Worm (Caenorhabditis elegans): ENCODE results near the gene fbxb-108.

ce11 chrII:2772166-2772565 is 7.4 kb downstream of the fbxb-108 start, which contains the start of gene sdz-10:
- TF ChIP-seq nfya-1 (tag; optimal IDR thresholded peaks at IDR 0.05; ENCODE audit: borderline replicate concordance, insufficient read depth) (no peak), sdz-38 (tag; optimal IDR thresholded peaks at IDR 0.05) (no peak), unc-130 (GFP tag; optimal IDR thresholded peaks at IDR 0.05) (no peak), ztf-26 (tag; optimal IDR thresholded peaks at IDR 0.05) (no peak), rec-8 (tag; optimal IDR thresholded peaks at IDR 0.05) (no peak), rpc-1 (optimal IDR thresholded peaks at IDR 0.05) (no peak), rpc-1 (tag; optimal IDR thresholded peaks at IDR 0.05) (no peak), nhr-90 (tag; optimal IDR thresholded peaks at IDR 0.05) (no peak), nfyb-1 (GFP tag; IDR thresholded peaks at IDR 0.05) (no peak), aptf-3 (GFP tag; IDR thresholded peaks at IDR 0.05) (no peak), let-526 (GFP tag; IDR thresholded peaks at IDR 0.05) (no peak), snpc-4 (GFP tag; optimal IDR thresholded peaks at IDR 0.05) (no peak), snpc-4 (tag; optimal IDR thresholded peaks at IDR 0.05) (no peak)

Data from whole organism, young adult.